Worm (Caenorhabditis elegans) whole organism, L4 larva: ENCODE data around the gene spin-4.
A peak's percentile ranks its signal among the peaks of the same experiment; 100 is the strongest.

Experiments
- D1046.2 ChIP-seq: fragments of 200-800 bp; sonication (Bioruptor generic); IDR thresholded peaks from 2 replicates; pipeline ENCODE4 v1.3.6; 2022; ENCODE audit warnings: missing genetic modification characterization, missing compliant biosample characterization
- T20F7.1 ChIP-seq: fragments of 200-800 bp; sonication (Bioruptor generic); optimal IDR thresholded peaks from 2 replicates; lab custom pipeline; 2018; ENCODE audit warnings: mild to moderate bottlenecking, missing genetic modification characterization, missing compliant biosample characterization
- Y105C5A.15 ChIP-seq: fragments of 200-800 bp; sonication (Bioruptor generic); IDR thresholded peaks from 2 replicates; pipeline ENCODE4 v1.3.6; 2022; ENCODE audit warnings: missing genetic modification characterization, missing compliant biosample characterization
- Y48G9A.11 ChIP-seq: fragments of 200-800 bp; sonication (Bioruptor generic); IDR thresholded peaks from 2 replicates; pipeline ENCODE4 v1.3.6; 2022; ENCODE audit warnings: missing genetic modification reagents, missing genetic modification characterization, missing compliant biosample characterization
- Y5F2A.4 ChIP-seq: fragments of 200-800 bp; sonication (Bioruptor generic); optimal IDR thresholded peaks from 2 replicates; lab custom pipeline; 2018; ENCODE audit warnings: mild to moderate bottlenecking, missing genetic modification characterization, missing compliant biosample characterization
- ZK337.2 ChIP-seq: fragments of 200-800 bp; sonication (Bioruptor generic); IDR thresholded peaks from 2 replicates; pipeline ENCODE4 v1.3.6; 2022; ENCODE audit warnings: missing genetic modification reagents, missing genetic modification characterization, missing compliant biosample characterization
- aha-1 ChIP-seq: fragments of 150-350 bp; peaks from one replicate; lab custom pipeline; 2014; ENCODE audit warnings: missing biosample characterization, missing genetic modification characterization
- ama-1 ChIP-seq: fragments of 150-350 bp; optimal IDR thresholded peaks from 2 replicates; lab custom pipeline; 2014; ENCODE audit warnings: inconsistent platforms, mixed read lengths
- arid-1 ChIP-seq: fragments of 200-800 bp; sonication (Bioruptor generic); conservative IDR thresholded peaks from 2 replicates; pipeline ENCODE4 v1.3.6; 2022; ENCODE audit warnings: missing genetic modification reagents, missing genetic modification characterization, missing compliant biosample characterization
- ceh-20 ChIP-seq: fragments of 200-800 bp; sonication (Bioruptor generic); IDR thresholded peaks from 2 replicates; pipeline ENCODE4 v1.3.6; 2022; ENCODE audit warnings: missing genetic modification reagents, missing genetic modification characterization, missing compliant biosample characterization
- ceh-44 ChIP-seq: fragments of 200-800 bp; sonication (Bioruptor generic); IDR thresholded peaks from 2 replicates; pipeline ENCODE4 v1.3.6; 2022; ENCODE audit warnings: missing genetic modification reagents, missing genetic modification characterization, missing compliant biosample characterization
- ceh-62 ChIP-seq: sonication (generic microtip); optimal IDR thresholded peaks from 2 replicates; lab custom pipeline; 2017; ENCODE audit warnings: missing biosample characterization, missing genetic modification characterization
- daf-16 ChIP-seq, 3 experiments: sonication (generic microtip); optimal IDR thresholded peaks; 2 replicates each; lab custom pipeline; 2016 to 2017; ENCODE audit warnings: missing genetic modification characterization in 3 of 3, missing genetic modification reagents in 3 of 3, mild to moderate bottlenecking in 2 of 3, missing compliant biosample characterization in 2 of 3, missing biosample characterization in 1 of 3, moderate library complexity in 1 of 3
- dmd-8 ChIP-seq: fragments of 200-800 bp; sonication (Bioruptor generic); IDR thresholded peaks from 2 replicates; pipeline ENCODE4 v1.3.6; 2022; ENCODE audit warnings: missing genetic modification characterization, missing compliant biosample characterization
- dmd-9 ChIP-seq: fragments of 200-800 bp; sonication (Bioruptor generic); IDR thresholded peaks from 2 replicates; pipeline ENCODE4 v1.3.6; 2022; ENCODE audit warnings: missing genetic modification reagents, missing genetic modification characterization, missing compliant biosample characterization
- dpl-1 ChIP-seq: fragments of 150-350 bp; optimal IDR thresholded peaks from 2 replicates; lab custom pipeline; 2014; ENCODE audit warnings: missing biosample characterization, missing genetic modification reagents, missing genetic modification characterization
- fkh-10 ChIP-seq: fragments of 150-350 bp; optimal IDR thresholded peaks from 2 replicates; lab custom pipeline; 2014; ENCODE audit warnings: missing biosample characterization, missing genetic modification reagents, missing genetic modification characterization
- gei-8 ChIP-seq: fragments of 200-800 bp; sonication (Bioruptor generic); optimal IDR thresholded peaks from 2 replicates; lab custom pipeline; 2018; ENCODE audit warnings: mild to moderate bottlenecking, missing genetic modification characterization, missing compliant biosample characterization
- hif-1 ChIP-seq, 2 experiments: sonication (generic microtip); optimal IDR thresholded peaks; 2 replicates each; lab custom pipeline; 2016 to 2017; ENCODE audit warnings: missing compliant biosample characterization in 2 of 2, missing genetic modification characterization in 2 of 2, missing genetic modification reagents in 2 of 2, missing genotype in 2 of 2, mild to moderate bottlenecking in 1 of 2
- lin-1 ChIP-seq: fragments of 200-800 bp; sonication (Bioruptor generic); IDR thresholded peaks from 2 replicates; pipeline ENCODE4 v1.3.6; 2022; ENCODE audit warnings: missing genetic modification reagents, missing genetic modification characterization, missing compliant biosample characterization
- lin-15B ChIP-seq: fragments of 150-350 bp; sonication (generic microtip); optimal IDR thresholded peaks from 3 replicates; lab custom pipeline; 2014; ENCODE audit warnings: missing biosample characterization, missing genetic modification characterization
- lin-38 ChIP-seq: fragments of 200-800 bp; sonication (Bioruptor generic); IDR thresholded peaks from 2 replicates; pipeline ENCODE4 v1.3.6; 2022; ENCODE audit warnings: missing genetic modification reagents, missing genetic modification characterization, missing compliant biosample characterization
- mxl-3 ChIP-seq: fragments of 200-800 bp; sonication (Bioruptor generic); optimal IDR thresholded peaks from 2 replicates; lab custom pipeline; 2018; ENCODE audit warnings: mild to moderate bottlenecking, missing genetic modification characterization, missing compliant biosample characterization
- nhr-10 ChIP-seq: fragments of 150-350 bp; optimal IDR thresholded peaks from 2 replicates; lab custom pipeline; 2014; ENCODE audit warnings: missing biosample characterization, missing genetic modification characterization
- nhr-102 ChIP-seq: sonication (generic microtip); optimal IDR thresholded peaks from 2 replicates; lab custom pipeline; 2016; ENCODE audit warnings: mild to moderate bottlenecking, missing genetic modification characterization, moderate library complexity, missing compliant biosample characterization
- nhr-11 ChIP-seq: fragments of 150-350 bp; optimal IDR thresholded peaks from 2 replicates; lab custom pipeline; 2014; ENCODE audit warnings: missing biosample characterization, missing genetic modification characterization
- nhr-41 ChIP-seq: fragments of 200-800 bp; sonication (Bioruptor generic); IDR thresholded peaks from 2 replicates; pipeline ENCODE4 v1.3.6; 2022; ENCODE audit warnings: missing genetic modification reagents, missing genetic modification characterization, missing compliant biosample characterization
- nhr-48 ChIP-seq: sonication (generic microtip); optimal IDR thresholded peaks from 2 replicates; lab custom pipeline; 2016; ENCODE audit warnings: mild to moderate bottlenecking, missing genetic modification characterization, missing compliant biosample characterization
- nhr-76 ChIP-seq: fragments of 150-350 bp; optimal IDR thresholded peaks from 2 replicates; lab custom pipeline; 2014; ENCODE audit warnings: missing biosample characterization, missing genetic modification characterization
- pha-4 ChIP-seq, 2 experiments: fragments of 150-350 bp in 1 of 2; fragments of 200-800 bp in 1 of 2; sonication (Bioruptor generic) in 1 of 2; IDR thresholded peaks in 1 of 2; optimal IDR thresholded peaks in 1 of 2; 2 replicates each; pipeline versions ENCODE4 v1.3.6 to Lab custom; 2014 to 2022; ENCODE audit warnings: missing genetic modification characterization in 2 of 2, missing genetic modification reagents in 2 of 2, missing biosample characterization in 1 of 2, missing compliant biosample characterization in 1 of 2
- set-16 ChIP-seq: fragments of 200-800 bp; sonication (Bioruptor generic); IDR thresholded peaks from 2 replicates; pipeline ENCODE4 v1.3.6; 2022; ENCODE audit warnings: missing genetic modification reagents, missing genetic modification characterization, missing compliant biosample characterization
- skn-1 ChIP-seq: fragments of 150-350 bp; optimal IDR thresholded peaks from 2 replicates; lab custom pipeline; 2014; ENCODE audit warnings: missing biosample characterization, missing genetic modification characterization
- snpc-4 ChIP-seq: fragments of 150-350 bp; optimal IDR thresholded peaks from 2 replicates; lab custom pipeline; 2014; ENCODE audit warnings: missing biosample characterization, missing genetic modification characterization
- spr-1 ChIP-seq: sonication (generic microtip); optimal IDR thresholded peaks from 2 replicates; lab custom pipeline; 2016; ENCODE audit warnings: mild to moderate bottlenecking, missing genetic modification characterization, missing compliant biosample characterization
- tra-1 ChIP-seq: fragments of 200-800 bp; sonication (Bioruptor generic); IDR thresholded peaks from 2 replicates; pipeline ENCODE4 v1.3.6; 2022; ENCODE audit warnings: missing genetic modification reagents, missing genetic modification characterization, missing compliant biosample characterization
- unc-130 ChIP-seq: sonication (generic microtip); optimal IDR thresholded peaks from 2 replicates; lab custom pipeline; 2016; ENCODE audit warnings: missing genetic modification reagents, missing genetic modification characterization, missing compliant biosample characterization
- zfp-3 ChIP-seq: fragments of 200-800 bp; sonication (Bioruptor generic); conservative IDR thresholded peaks from 2 replicates; pipeline ENCODE4 v1.3.6; 2022; ENCODE audit warnings: missing genetic modification reagents, missing genetic modification characterization, missing compliant biosample characterization
- zip-2 ChIP-seq: fragments of 150-350 bp; optimal IDR thresholded peaks from 2 replicates; lab custom pipeline; 2014; ENCODE audit warnings: missing biosample characterization, missing genetic modification characterization
- ztf-7 ChIP-seq: fragments of 150-350 bp; optimal IDR thresholded peaks from 2 replicates; lab custom pipeline; 2014; ENCODE audit warnings: missing biosample characterization, missing genetic modification characterization

The spin-4 gene

ce11 chrIII:12685372-12686298 is 2.5 kb upstream of the spin-4 start:
- TF ChIP-seq nhr-10 (tag; lab: Kevin White, UChicago) (no peak), Y5F2A.4 (GFP tag; lab: Kevin White, UChicago) (no peak), ceh-44 (no peak), lin-15B (no peak), ceh-20 (GFP tag; lab: Robert Waterston, UW) (no peak), skn-1 (tag; lab: Kevin White, UChicago) (no peak), spr-1 (tag; lab: Kevin White, UChicago) (no peak), Y48G9A.11 (GFP tag; lab: Robert Waterston, UW) (peak; percentile 50), aha-1 (tag; lab: Kevin White, UChicago) (peak; percentile 58), ama-1 (lab: Kevin White, UChicago) (peak; percentile 58), ZK337.2 (GFP tag; lab: Robert Waterston, UW) (no peak), D1046.2 (GFP tag; lab: Robert Waterston, UW) (0 out of 2 replicates have a peak, but pooled peaks have one; percentile 62), fkh-10 (no peak), daf-16 (GFP tag; optimal IDR thresholded peaks at IDR 0.05; lab: Kevin White, UChicago) (no peak), daf-16 (tag; optimal IDR thresholded peaks at IDR 0.05; lab: Kevin White, UChicago) (peak; percentile 3)

- TF ChIP-seq hif-1 (tag; optimal IDR thresholded peaks at IDR 0.05; lab: Kevin White, UChicago) (no peak), dpl-1 (GFP tag; lab: Kevin White, UChicago) (no peak), nhr-48 (tag; lab: Kevin White, UChicago) (no peak), nhr-76 (tag; lab: Kevin White, UChicago) (no peak), ceh-62 (tag; lab: Kevin White, UChicago) (no peak), zfp-3 (GFP tag; lab: Robert Waterston, UW) (no peak), unc-130 (no peak), nhr-102 (tag; lab: Kevin White, UChicago) (no peak), arid-1 (GFP tag; lab: Robert Waterston, UW) (0 out of 2 replicates have a peak, but pooled peaks have one; percentile 16), lin-1 (GFP tag; lab: Robert Waterston, UW) (no peak), set-16 (GFP tag; lab: Robert Waterston, UW) (peak; percentile 70), dmd-9 (GFP tag; lab: Robert Waterston, UW) (no peak), pha-4 (GFP tag; IDR thresholded peaks at IDR 0.05; lab: Robert Waterston, UW) (0 out of 2 replicates have a peak, but pooled peaks have one; percentile 28), pha-4 (tag; optimal IDR thresholded peaks at IDR 0.05; lab: Kevin White, UChicago) (no peak), ztf-7 (tag; lab: Kevin White, UChicago) (no peak), nhr-41 (GFP tag; lab: Robert Waterston, UW) (no peak), nhr-11 (no peak), Y48G9A.11 (GFP tag; lab: Robert Waterston, UW) (peak; percentile 62; the same call in 1 of the 2 replicates), mxl-3 (no peak), Y5F2A.4 (GFP tag; lab: Kevin White, UChicago) (no peak), aha-1 (tag; lab: Kevin White, UChicago) (peak; percentile 64), tra-1 (GFP tag; lab: Robert Waterston, UW) (no peak), nhr-10 (tag; lab: Kevin White, UChicago) (no peak), Y105C5A.15 (GFP tag; lab: Robert Waterston, UW) (0 out of 2 replicates have a peak, but pooled peaks have one; percentile 42), zip-2 (tag; lab: Kevin White, UChicago) (no peak), T20F7.1 (GFP tag; lab: Kevin White, UChicago) (no peak), dmd-8 (GFP tag; lab: Robert Waterston, UW) (0 out of 2 replicates have a peak, but pooled peaks have one; percentile 32), snpc-4 (tag; lab: Kevin White, UChicago) (no peak), lin-38 (GFP tag; lab: Robert Waterston, UW) (peak; percentile 43), gei-8 (GFP tag; lab: Kevin White, UChicago) (no peak)
Observed at ce11 chrIII:12686457-12687250, 1.5 kb upstream of the spin-4 start.
